Worm (Caenorhabditis elegans) whole organism, L4 larva: ENCODE results near the gene R107.5.
A peak's percentile ranks its signal among the peaks of the same experiment; 100 is the strongest.

Experiments
- D1046.2 ChIP-seq: fragments of 200-800 bp; sonication (Bioruptor generic); IDR thresholded peaks from 2 replicates; pipeline ENCODE4 v1.3.6; 2022; ENCODE audit warnings: missing genetic modification characterization, missing compliant biosample characterization
- F10B5.3 ChIP-seq: sonication (generic microtip); optimal IDR thresholded peaks from 2 replicates; lab custom pipeline; 2016; ENCODE audit warnings: mild to moderate bottlenecking, missing genetic modification characterization, missing compliant biosample characterization
- Y5F2A.4 ChIP-seq: fragments of 200-800 bp; sonication (Bioruptor generic); optimal IDR thresholded peaks from 2 replicates; lab custom pipeline; 2018; ENCODE audit warnings: mild to moderate bottlenecking, missing genetic modification characterization, missing compliant biosample characterization
- Y75B8A.6 ChIP-seq: fragments of 200-800 bp; sonication (Bioruptor generic); IDR thresholded peaks from 2 replicates; pipeline ENCODE4 v1.3.6; 2022; ENCODE audit warnings: missing genetic modification reagents, missing genetic modification characterization, missing compliant biosample characterization
- aha-1 ChIP-seq: fragments of 150-350 bp; peaks from one replicate; lab custom pipeline; 2014; ENCODE audit warnings: missing biosample characterization, missing genetic modification characterization
- aly-2 ChIP-seq: sonication (generic microtip); optimal IDR thresholded peaks from 2 replicates; lab custom pipeline; 2018; ENCODE audit warnings: missing biosample characterization, missing genetic modification characterization
- ama-1 ChIP-seq: fragments of 150-350 bp; optimal IDR thresholded peaks from 2 replicates; lab custom pipeline; 2014; ENCODE audit warnings: inconsistent platforms, mixed read lengths
- attf-4 ChIP-seq: sonication (generic microtip); optimal IDR thresholded peaks from 3 replicates; lab custom pipeline; 2017; ENCODE audit warnings: missing biosample characterization, missing genetic modification characterization
- ceh-20 ChIP-seq: fragments of 200-800 bp; sonication (Bioruptor generic); IDR thresholded peaks from 2 replicates; pipeline ENCODE4 v1.3.6; 2022; ENCODE audit warnings: missing genetic modification reagents, missing genetic modification characterization, missing compliant biosample characterization
- ceh-44 ChIP-seq: fragments of 200-800 bp; sonication (Bioruptor generic); IDR thresholded peaks from 2 replicates; pipeline ENCODE4 v1.3.6; 2022; ENCODE audit warnings: missing genetic modification reagents, missing genetic modification characterization, missing compliant biosample characterization
- ceh-82 ChIP-seq: sonication (generic microtip); optimal IDR thresholded peaks from 2 replicates; lab custom pipeline; 2017; ENCODE audit warnings: missing biosample characterization, missing genetic modification characterization
- ces-1 ChIP-seq: fragments of 150-350 bp; sonication (generic microtip); optimal IDR thresholded peaks from 4 replicates; lab custom pipeline; 2014; ENCODE audit warnings: missing biosample characterization, missing genetic modification reagents, missing genetic modification characterization
- ctbp-1 ChIP-seq: fragments of 200-800 bp; sonication (Bioruptor generic); IDR thresholded peaks from 2 replicates; pipeline ENCODE4 v1.3.6; 2022; ENCODE audit warnings: missing genetic modification reagents, missing genetic modification characterization, missing compliant biosample characterization
- daf-16 ChIP-seq, 3 experiments: sonication (generic microtip); optimal IDR thresholded peaks; 2 replicates each; lab custom pipeline; 2016 to 2017; ENCODE audit warnings: missing genetic modification characterization in 3 of 3, missing genetic modification reagents in 3 of 3, mild to moderate bottlenecking in 2 of 3, missing compliant biosample characterization in 2 of 3, missing biosample characterization in 1 of 3, moderate library complexity in 1 of 3
- daf-19 ChIP-seq: fragments of 200-800 bp; sonication (Bioruptor generic); conservative IDR thresholded peaks from 2 replicates; pipeline ENCODE4 v1.3.6; 2022; ENCODE audit warnings: missing genetic modification characterization, missing compliant biosample characterization
- daf-8 ChIP-seq: fragments of 200-800 bp; sonication (Bioruptor generic); IDR thresholded peaks from 2 replicates; pipeline ENCODE4 v1.3.6; 2022; ENCODE audit warnings: missing genetic modification characterization, missing compliant biosample characterization
- dmd-8 ChIP-seq: fragments of 200-800 bp; sonication (Bioruptor generic); IDR thresholded peaks from 2 replicates; pipeline ENCODE4 v1.3.6; 2022; ENCODE audit warnings: missing genetic modification characterization, missing compliant biosample characterization
- dve-1 ChIP-seq: sonication (generic microtip); optimal IDR thresholded peaks from 2 replicates; lab custom pipeline; 2017; ENCODE audit warnings: antibody characterized with exemption, mild to moderate bottlenecking, missing genetic modification characterization, missing compliant biosample characterization; ENCODE audit not compliant: insufficient read depth
- egl-43 ChIP-seq: fragments of 200-800 bp; sonication (Bioruptor generic); IDR thresholded peaks from 2 replicates; pipeline ENCODE4 v1.3.6; 2022; ENCODE audit warnings: missing genetic modification reagents, missing genetic modification characterization, missing compliant biosample characterization
- fkh-10 ChIP-seq: fragments of 150-350 bp; optimal IDR thresholded peaks from 2 replicates; lab custom pipeline; 2014; ENCODE audit warnings: missing biosample characterization, missing genetic modification reagents, missing genetic modification characterization
- lim-7 ChIP-seq: fragments of 200-800 bp; sonication (Bioruptor generic); IDR thresholded peaks from 2 replicates; pipeline ENCODE4 v1.3.6; 2022; ENCODE audit warnings: missing genetic modification characterization, missing compliant biosample characterization
- lin-1 ChIP-seq: fragments of 200-800 bp; sonication (Bioruptor generic); IDR thresholded peaks from 2 replicates; pipeline ENCODE4 v1.3.6; 2022; ENCODE audit warnings: missing genetic modification reagents, missing genetic modification characterization, missing compliant biosample characterization
- lin-39 ChIP-seq: fragments of 150-350 bp; optimal IDR thresholded peaks from 2 replicates; lab custom pipeline; 2014; ENCODE audit warnings: missing biosample characterization, missing genetic modification reagents, missing genetic modification characterization
- lsy-2 ChIP-seq, 2 experiments: fragments of 150-350 bp in 1 of 2; sonication (generic microtip) in 1 of 2; optimal IDR thresholded peaks; 2 replicates each; lab custom pipeline; 2014 to 2017; ENCODE audit warnings: missing biosample characterization in 2 of 2, missing genetic modification characterization in 2 of 2
- madf-5 ChIP-seq, 2 experiments: fragments of 200-800 bp; sonication (Bioruptor generic); IDR thresholded peaks; 2 replicates each; pipeline ENCODE4 v1.3.6; 2022; ENCODE audit warnings: missing compliant biosample characterization in 2 of 2, missing genetic modification characterization in 2 of 2
- mep-1 ChIP-seq: fragments of 150-350 bp; sonication (generic microtip); optimal IDR thresholded peaks from 3 replicates; lab custom pipeline; 2014; ENCODE audit warnings: missing biosample characterization, missing genetic modification characterization
- nhr-237 ChIP-seq: sonication (generic microtip); optimal IDR thresholded peaks from 2 replicates; lab custom pipeline; 2017; ENCODE audit warnings: missing biosample characterization, missing genetic modification characterization
- nhr-25 ChIP-seq: sonication (generic microtip); optimal IDR thresholded peaks from 2 replicates; lab custom pipeline; 2017; ENCODE audit warnings: missing genetic modification characterization, mild to moderate bottlenecking, missing compliant biosample characterization, antibody characterized with exemption, moderate library complexity, borderline replicate concordance; ENCODE audit not compliant: insufficient read depth
- nhr-41 ChIP-seq: fragments of 200-800 bp; sonication (Bioruptor generic); IDR thresholded peaks from 2 replicates; pipeline ENCODE4 v1.3.6; 2022; ENCODE audit warnings: missing genetic modification reagents, missing genetic modification characterization, missing compliant biosample characterization
- nhr-42 ChIP-seq: fragments of 200-800 bp; sonication (Bioruptor generic); IDR thresholded peaks from 2 replicates; pipeline ENCODE4 v1.3.6; 2022; ENCODE audit warnings: missing genetic modification characterization, missing compliant biosample characterization
- saeg-2 ChIP-seq: fragments of 200-800 bp; sonication (Bioruptor generic); IDR thresholded peaks from 2 replicates; pipeline ENCODE4 v1.3.6; 2022; ENCODE audit warnings: missing genetic modification reagents, missing genetic modification characterization, missing compliant biosample characterization
- set-16 ChIP-seq: fragments of 200-800 bp; sonication (Bioruptor generic); IDR thresholded peaks from 2 replicates; pipeline ENCODE4 v1.3.6; 2022; ENCODE audit warnings: missing genetic modification reagents, missing genetic modification characterization, missing compliant biosample characterization
- snpc-4 ChIP-seq: fragments of 150-350 bp; optimal IDR thresholded peaks from 2 replicates; lab custom pipeline; 2014; ENCODE audit warnings: missing biosample characterization, missing genetic modification characterization
- spr-3 ChIP-seq: fragments of 200-800 bp; sonication (Bioruptor generic); optimal IDR thresholded peaks from 2 replicates; lab custom pipeline; 2018; ENCODE audit warnings: mild to moderate bottlenecking, missing genetic modification characterization, missing compliant biosample characterization
- ztf-7 ChIP-seq: fragments of 150-350 bp; optimal IDR thresholded peaks from 2 replicates; lab custom pipeline; 2014; ENCODE audit warnings: missing biosample characterization, missing genetic modification characterization

Gene R107.5

DNA sequence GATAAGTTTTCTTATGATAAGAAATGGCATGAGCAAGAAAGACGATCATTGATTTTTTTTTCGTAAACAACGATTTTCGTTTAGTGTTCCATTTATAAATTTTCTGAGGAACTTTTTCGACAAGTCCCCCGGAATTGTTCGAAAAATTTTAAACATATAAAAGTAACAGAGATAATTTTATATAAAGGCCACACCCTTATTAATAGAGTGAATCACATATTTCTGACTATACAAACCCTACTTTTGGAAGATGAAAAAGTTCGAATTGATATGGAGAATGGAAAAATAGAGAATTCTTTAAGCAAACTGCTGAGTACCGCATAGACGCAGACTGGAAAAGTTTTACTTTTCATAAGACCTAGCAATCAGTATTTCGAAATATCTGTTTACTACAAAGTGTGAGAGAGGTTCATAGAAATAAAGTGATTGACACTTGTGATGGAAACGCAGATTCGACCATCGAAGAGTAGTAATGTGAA, 2.4 kb downstream of the R107.5 start (continued):
- TF ChIP-seq nhr-42 (GFP tag; lab: Robert Waterston, UW): no peak; the same call in none of the 2 replicates
- no peak for TF ChIP-seq ces-1
- TF ChIP-seq fkh-10 (GFP tag; lab: Kevin White, UChicago): no peak
- TF ChIP-seq nhr-237 (tag; lab: Kevin White, UChicago): no peak
- no peak for TF ChIP-seq dmd-8
- peak; percentile 2 for TF ChIP-seq attf-4
- TF ChIP-seq ztf-7 (tag; lab: Kevin White, UChicago): peak; percentile 65
- TF ChIP-seq daf-8 (GFP tag; lab: Robert Waterston, UW): no peak
- peak; percentile 92 for TF ChIP-seq mep-1 (tag; lab: Kevin White, UChicago)
- TF ChIP-seq ctbp-1: peak; percentile 76
- TF ChIP-seq madf-5 (GFP tag; IDR thresholded peaks at IDR 0.05; lab: Robert Waterston, UW): peak in 1 of 2 experiments; percentile 4; a peak in 1 of 4 replicates
- 0 out of 2 replicates have a peak, but pooled peaks have one; percentile 4 for TF ChIP-seq D1046.2 (GFP tag; lab: Robert Waterston, UW)
- TF ChIP-seq ceh-82 (tag; lab: Kevin White, UChicago): no peak

DNA sequence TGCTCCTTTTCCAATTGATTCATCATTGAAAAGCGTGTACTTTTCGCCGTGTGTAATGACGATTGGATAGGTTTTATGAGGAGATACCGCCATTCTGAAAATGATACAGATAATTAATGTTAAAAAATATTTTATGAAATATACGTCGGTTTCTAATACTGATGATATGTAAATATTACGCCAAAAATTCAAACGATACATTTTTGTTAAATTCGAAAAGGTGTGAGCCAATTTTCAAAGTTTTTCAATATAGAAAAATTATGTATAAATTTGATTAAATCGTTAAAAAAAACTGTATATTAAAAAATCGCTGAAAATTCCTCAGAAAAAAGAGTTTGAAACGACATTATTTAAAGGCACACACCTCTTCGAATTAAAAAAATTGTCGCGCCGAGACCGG, 3.0 kb downstream of the R107.5 start, which contains the start of gene ikke-1:
TSS of gene ikke-1 (minus strand) at position 101 of the 400 bp plus-strand sequence.
- TF ChIP-seq D1046.2 (GFP tag; lab: Robert Waterston, UW): no peak
- TF ChIP-seq spr-3: no peak
- TF ChIP-seq daf-19 (GFP tag; lab: Robert Waterston, UW): no peak
- no peak for TF ChIP-seq lsy-2 (tag; optimal IDR thresholded peaks at IDR 0.05; lab: Kevin White, UChicago)
- TF ChIP-seq nhr-41 (GFP tag; lab: Robert Waterston, UW): no peak
- no peak for TF ChIP-seq ceh-44
- TF ChIP-seq F10B5.3 (tag; lab: Kevin White, UChicago): no peak
- TF ChIP-seq set-16: no peak
- TF ChIP-seq snpc-4 (tag; lab: Kevin White, UChicago): no peak
- TF ChIP-seq egl-43 (GFP tag; lab: Robert Waterston, UW): no peak
- no peak for TF ChIP-seq Y75B8A.6 (GFP tag; lab: Robert Waterston, UW)
- no peak for TF ChIP-seq aly-2 (tag; lab: Kevin White, UChicago)
- TF ChIP-seq saeg-2 (GFP tag; lab: Robert Waterston, UW): no peak

DNA sequence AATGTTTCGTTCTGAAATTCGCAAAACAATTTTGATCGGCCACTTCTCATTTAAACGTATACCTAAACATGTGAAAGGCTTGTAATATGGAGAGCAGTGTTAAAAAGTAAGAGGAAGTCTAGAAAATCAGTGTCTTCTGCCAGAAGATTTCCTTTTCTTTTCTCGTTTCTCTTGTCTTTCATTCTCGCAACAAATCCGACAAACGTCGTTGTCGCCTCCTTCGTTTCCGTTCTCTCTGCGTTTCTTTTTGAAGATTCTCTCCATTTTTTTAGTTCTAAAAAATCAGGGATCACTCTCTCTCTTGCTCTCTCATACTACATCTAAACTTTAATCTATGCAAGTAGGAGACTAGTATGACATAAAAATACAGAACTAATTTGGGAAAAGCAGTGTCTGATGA, 6.3 kb downstream of the R107.5 start:
- TF ChIP-seq fkh-10 (GFP tag; lab: Kevin White, UChicago) (no peak), aha-1 (tag; lab: Kevin White, UChicago) (peak; percentile 86), ama-1 (lab: Kevin White, UChicago) (no peak)

DNA sequence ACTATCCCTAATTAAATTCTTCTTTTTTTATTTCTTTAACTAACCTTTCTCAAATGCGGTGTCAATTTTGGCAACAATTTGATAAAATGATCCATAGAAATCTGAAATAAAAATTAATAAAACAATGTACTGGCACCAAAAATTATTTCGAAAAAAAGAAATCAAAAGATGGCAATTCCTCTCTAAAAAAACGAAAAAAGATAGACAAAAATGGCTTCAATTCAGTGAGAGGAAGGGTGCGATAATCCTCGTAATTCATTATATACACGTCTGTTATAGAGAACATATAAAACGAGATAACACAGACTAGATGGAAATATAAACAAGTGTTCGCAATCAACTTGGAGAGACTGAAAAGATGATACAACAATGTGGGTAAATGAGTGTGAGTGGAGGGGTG, 7.8 kb downstream of the R107.5 start, which contains the start of gene R107.2:
TSS of gene R107.2 (minus strand) at position 101 of the 400 bp plus-strand sequence.
- TF ChIP-seq lim-7 (no peak), F10B5.3 (tag; lab: Kevin White, UChicago) (no peak), lin-1 (GFP tag; lab: Robert Waterston, UW) (no peak), lin-39 (tag; lab: Kevin White, UChicago) (no peak), nhr-25 (tag; lab: Kevin White, UChicago) (no peak), Y5F2A.4 (GFP tag; lab: Kevin White, UChicago) (no peak), daf-16 (GFP tag; optimal IDR thresholded peaks at IDR 0.05; lab: Kevin White, UChicago) (no peak), daf-16 (tag; optimal IDR thresholded peaks at IDR 0.05; lab: Kevin White, UChicago) (peak; percentile 11), egl-43 (GFP tag; lab: Robert Waterston, UW) (no peak), ceh-20 (GFP tag; lab: Robert Waterston, UW) (no peak), dve-1 (tag; lab: Kevin White, UChicago) (peak; percentile 6)
- TF ChIP-seq, all 104 proteins: peak for 2
